Fruit fly (Drosophila melanogaster) S2 (cell line): Measurements from ENCODE around the gene Prx3.

Source experiments
- CG8478 ChIP-seq: fragments of >200 bp; optimal IDR thresholded peaks from 2 replicates; lab custom pipeline; 2018
- CTCF ChIP-seq, 2 experiments: fragments of >200 bp; optimal IDR thresholded peaks; 2 replicates each; lab custom pipeline; 2018

- TF ChIP-seq CTCF (optimal IDR thresholded peaks at IDR 0.05; lab: Kevin White, UChicago) = no peak
- no peak for TF ChIP-seq CG8478
Measured at dm6 chr3R:17595084-17595483, 48.8 kb upstream of the Prx3 start, which contains the start of gene Sgs5.
